Fruit fly (Drosophila melanogaster) S2 (cell line): ENCODE results near the gene Sys1.

ENCODE experiments used
- CG8478 ChIP-seq: fragments of >200 bp; optimal IDR thresholded peaks from 2 replicates; lab custom pipeline; 2018
- CTCF ChIP-seq, 2 experiments: fragments of >200 bp; optimal IDR thresholded peaks; 2 replicates each; lab custom pipeline; 2018

dm6 chr3R:8619089-8619488 is 33.5 kb upstream of the Sys1 start:
- TF ChIP-seq CG8478 (no peak), CTCF (optimal IDR thresholded peaks at IDR 0.05; lab: Kevin White, UChicago) (no peak)
